Fruit fly (Drosophila melanogaster) Kc167 (cell line): ENCODE measurements around the gene RfC38.

Experiments used
- Sin3A ChIP-seq: fragments of >200 bp; optimal IDR thresholded peaks from 2 replicates; lab custom pipeline; 2018; ENCODE audit warnings: missing external identifiers
- h ChIP-seq: fragments of >200 bp; optimal IDR thresholded peaks from 3 replicates; lab custom pipeline; 2018; ENCODE audit warnings: missing external identifiers
- insv ChIP-seq: fragments of >200 bp; optimal IDR thresholded peaks from 3 replicates; lab custom pipeline; 2018; ENCODE audit warnings: missing external identifiers
- psq ChIP-seq: fragments of >200 bp; optimal IDR thresholded peaks from 2 replicates; lab custom pipeline; 2017; ENCODE audit warnings: missing external identifiers
- ttk ChIP-seq: sonication (Bioruptor generic); optimal IDR thresholded peaks from 2 replicates; lab custom pipeline; 2017; ENCODE audit warnings: missing external identifiers

DNA sequence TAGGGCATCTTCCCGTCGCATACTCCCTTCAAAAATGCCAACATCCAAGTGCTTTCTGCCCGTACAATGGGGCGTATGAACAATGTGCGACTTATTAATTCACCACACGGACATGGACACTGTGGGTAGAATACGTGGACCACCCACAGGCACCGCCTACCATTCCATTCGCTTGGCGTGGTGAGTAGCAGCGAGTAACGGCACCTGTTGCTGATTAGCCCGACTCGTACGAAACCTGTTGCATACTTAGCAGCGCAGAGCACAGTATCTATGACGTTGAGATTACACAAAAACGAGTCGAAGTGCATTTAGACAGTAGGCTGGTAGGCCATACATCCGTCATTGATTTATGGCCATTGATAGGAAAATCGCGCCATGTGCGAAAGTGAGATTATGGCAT lies 48.4 kb downstream of the RfC38 start:
- no peak for TF ChIP-seq insv (lab: Kevin White, UChicago)
- TF ChIP-seq psq (lab: Kevin White, UChicago), result no peak
- TF ChIP-seq h, result no peak
- TF ChIP-seq Sin3A, result no peak
- TF ChIP-seq ttk (lab: Kevin White, UChicago), result no peak
